Fruit fly (Drosophila melanogaster) whole organism, embryonic: ENCODE measurements around the gene Patr-1.

Experiments used
- nerfin-2 ChIP-seq: fragments of 200-800 bp; sonication (Bioruptor generic); IDR thresholded peaks from 2 replicates; pipeline ENCODE4 v1.3.6; 2022; ENCODE audit warnings: missing biosample characterization, missing genetic modification characterization; ENCODE audit not compliant: partially characterized antibody
- otp ChIP-seq: fragments of 200-800 bp; sonication (Bioruptor generic); IDR thresholded peaks from 3 replicates; pipeline ENCODE4, ENCODE4 v1.3.6; 2022; ENCODE audit warnings: missing biosample characterization, missing genetic modification characterization
- usp ChIP-seq: fragments of >200 bp; optimal IDR thresholded peaks from 2 replicates; lab custom pipeline; 2017; ENCODE audit warnings: missing biosample characterization, missing genetic modification characterization

- TF ChIP-seq otp, result no peak
- TF ChIP-seq usp (GFP tag; lab: Kevin White, UChicago), result no peak
- TF ChIP-seq nerfin-2 (GFP tag; lab: Robert Waterston, UW), result peak; percentile 84
These were observed at the start of gene Patr-1, which contains the start of gene bdwf for dm6 chr3R:17042838-17043569.
